Worm (Caenorhabditis elegans) whole organism, young adult: Measurements from ENCODE around the gene irld-2.

ENCODE experiments used
- F39B2.1 ChIP-seq: fragments of 200-800 bp; sonication (Bioruptor generic); IDR thresholded peaks from 2 replicates; pipeline ENCODE4 v1.3.6; 2022; ENCODE audit warnings: missing genetic modification reagents, missing genetic modification characterization, missing compliant biosample characterization
- cebp-2 ChIP-seq: fragments of 200-800 bp; sonication (Bioruptor generic); IDR thresholded peaks from 2 replicates; pipeline ENCODE4 v1.3.6; 2022; ENCODE audit warnings: missing genetic modification characterization, missing compliant biosample characterization
- pbrm-1 ChIP-seq: fragments of 200-800 bp; sonication (Bioruptor generic); IDR thresholded peaks from 2 replicates; pipeline ENCODE4 v1.3.6; 2022; ENCODE audit warnings: missing genetic modification reagents, missing genetic modification characterization, missing compliant biosample characterization
- sdz-38 ChIP-seq: sonication (generic microtip); optimal IDR thresholded peaks from 2 replicates; lab custom pipeline; 2016; ENCODE audit warnings: missing genotype, missing genetic modification characterization, missing compliant biosample characterization
- sea-2 ChIP-seq: fragments of 200-800 bp; sonication (Bioruptor generic); IDR thresholded peaks from 2 replicates; pipeline ENCODE4 v1.3.6; 2022; ENCODE audit warnings: missing genetic modification characterization, missing compliant biosample characterization
- snpc-1.3 ChIP-seq: sonication (generic microtip); optimal IDR thresholded peaks from 2 replicates; lab custom pipeline; 2017; ENCODE audit warnings: missing genetic modification characterization, mild to moderate bottlenecking, missing compliant biosample characterization, antibody characterized with exemption, moderate library complexity, missing genotype, missing genetic modification reagents; ENCODE audit not compliant: insufficient read depth

DNA sequence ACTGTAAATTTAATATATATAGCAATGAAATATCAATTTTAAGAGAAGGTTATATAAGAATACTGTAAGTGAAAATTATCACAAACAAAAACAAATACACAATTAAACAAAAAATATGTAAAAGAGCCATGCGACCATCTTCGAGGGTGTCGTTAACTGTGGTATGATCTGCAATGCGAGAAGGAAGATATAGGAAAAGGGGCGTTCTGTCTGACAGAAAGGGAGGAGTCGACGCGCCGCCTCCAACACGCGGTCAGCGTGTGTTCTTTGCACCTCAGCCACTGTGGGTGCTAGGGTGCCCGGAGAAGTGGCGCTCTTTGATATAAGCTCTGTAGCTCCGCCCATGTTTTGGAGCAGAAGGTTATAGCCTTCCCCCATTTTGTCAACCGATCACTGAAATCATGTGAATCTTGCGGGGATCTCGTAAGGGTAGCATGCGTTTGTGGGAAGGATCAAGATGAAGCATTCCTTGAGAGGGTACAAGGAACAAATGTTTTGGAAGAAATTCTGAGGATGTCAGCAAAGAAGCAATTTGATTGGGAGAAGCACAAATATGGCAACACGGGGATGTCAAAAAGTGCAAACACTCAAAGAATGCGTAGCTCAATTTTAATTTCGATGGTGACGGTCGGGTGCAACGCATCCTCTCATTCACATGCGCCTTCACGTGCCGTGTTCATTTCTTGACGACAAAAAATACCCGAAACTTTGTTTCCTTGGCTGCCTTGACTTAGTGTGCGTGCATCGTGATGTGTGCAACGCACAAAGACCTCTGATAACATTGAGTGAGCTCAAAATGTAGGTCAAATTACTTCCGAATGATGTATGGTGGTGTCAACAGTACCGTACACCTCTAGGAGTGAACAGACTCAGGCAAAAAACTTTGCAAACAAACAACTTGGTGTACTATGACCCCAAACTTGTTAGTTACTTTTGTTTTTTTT is 43.8 kb downstream of the irld-2 start, which contains the start of gene mxl-3:
- TF ChIP-seq cebp-2 (no peak), pbrm-1 (no peak), sea-2 (GFP tag; lab: Robert Waterston, UW) (no peak), F39B2.1 (GFP tag; lab: Robert Waterston, UW) (no peak), snpc-1.3 (no peak), sdz-38 (tag; lab: Kevin White, UChicago) (no peak)
